Fruit fly (Drosophila melanogaster): ENCODE results near the gene Acp98AB.

dm6 chr3R:27655109-27655508 is 39.6 kb upstream of the Acp98AB start:
- TF ChIP-seq h (GFP tag; optimal IDR thresholded peaks at IDR 0.05): no peak
- no peak for TF ChIP-seq CrebA (GFP tag; optimal IDR thresholded peaks at IDR 0.05; ENCODE audit: borderline replicate concordance)
- no peak for TF ChIP-seq Myc (optimal IDR thresholded peaks at IDR 0.05)
- no peak for TF ChIP-seq Abd-B (GFP tag; optimal IDR thresholded peaks at IDR 0.05)
- no peak for TF ChIP-seq Mio (GFP tag; optimal IDR thresholded peaks at IDR 0.05)
- TF ChIP-seq Hr78 (GFP tag; optimal IDR thresholded peaks at IDR 0.05): no peak
- no peak for TF ChIP-seq Jra (GFP tag; optimal IDR thresholded peaks at IDR 0.05)
- TF ChIP-seq GATAd (GFP tag; optimal IDR thresholded peaks at IDR 0.05): no peak
- no peak for TF ChIP-seq usp (GFP tag; optimal IDR thresholded peaks at IDR 0.05)
- TF ChIP-seq psq (GFP tag; optimal IDR thresholded peaks at IDR 0.05): no peak
- no peak for TF ChIP-seq sage (GFP tag; optimal IDR thresholded peaks at IDR 0.05)
- TF ChIP-seq fru (GFP tag; optimal IDR thresholded peaks at IDR 0.05): no peak
- no peak for TF ChIP-seq Dfd (GFP tag; optimal IDR thresholded peaks at IDR 0.05)
- no peak for TF ChIP-seq rgr (GFP tag; optimal IDR thresholded peaks at IDR 0.05)

All from whole organism, wandering third instar larva.